Fruit fly (Drosophila melanogaster) whole organism, embryonic: Measurements from ENCODE around the gene AnxB9.
A peak's percentile ranks its signal among the peaks of the same experiment; 100 is the strongest.

Source experiments
- ATbp ChIP-seq: fragments of 200-800 bp; sonication (Bioruptor generic); optimal IDR thresholded peaks from 2 replicates; lab custom pipeline; 2017; ENCODE audit warnings: missing biosample characterization, mild to moderate bottlenecking, missing genetic modification characterization, missing genetic modification reagents
- CG10274 ChIP-seq: fragments of 200-800 bp; sonication (Bioruptor generic); optimal IDR thresholded peaks from 3 replicates; lab custom pipeline; 2017; ENCODE audit warnings: missing biosample characterization, mild to moderate bottlenecking, missing genetic modification characterization
- CG10462 ChIP-seq: fragments of 200-800 bp; sonication (Bioruptor generic); optimal IDR thresholded peaks from 2 replicates; lab custom pipeline; 2016; ENCODE audit warnings: missing biosample characterization, missing genetic modification characterization
- CG12391 ChIP-seq: fragments of 200-800 bp; sonication (Bioruptor generic); optimal IDR thresholded peaks from 3 replicates; lab custom pipeline; 2018; ENCODE audit warnings: missing biosample characterization, mild to moderate bottlenecking, missing genetic modification characterization, moderate library complexity
- CG12744 ChIP-seq: fragments of 200-800 bp; sonication (Bioruptor generic); optimal IDR thresholded peaks from 2 replicates; lab custom pipeline; 2016; ENCODE audit warnings: missing biosample characterization, missing genetic modification characterization
- CG1602 ChIP-seq: fragments of 200-800 bp; sonication (Bioruptor generic); optimal IDR thresholded peaks from 3 replicates; lab custom pipeline; 2016; ENCODE audit warnings: missing biosample characterization, missing genetic modification characterization
- CG33213 ChIP-seq: fragments of 200-800 bp; sonication (Bioruptor generic); optimal IDR thresholded peaks from 3 replicates; lab custom pipeline; 2016; ENCODE audit warnings: missing biosample characterization, missing genetic modification characterization
- CG33557 ChIP-seq: fragments of 200-800 bp; sonication (Bioruptor generic); optimal IDR thresholded peaks from 2 replicates; lab custom pipeline; 2019; ENCODE audit warnings: missing biosample characterization, mild to moderate bottlenecking, missing genetic modification characterization, moderate library complexity
- CG34422 ChIP-seq: fragments of 200-800 bp; sonication (Bioruptor generic); IDR thresholded peaks from 3 replicates; pipeline ENCODE4 v1.3.6; 2022; ENCODE audit warnings: missing biosample characterization, missing genetic modification characterization
- CG3847 ChIP-seq: fragments of 200-800 bp; sonication (Bioruptor generic); IDR thresholded peaks from 2 replicates; pipeline ENCODE4 v1.3.6; 2022; ENCODE audit warnings: missing biosample characterization, missing genetic modification characterization
- CG4328 ChIP-seq: fragments of 200-800 bp; sonication (Bioruptor generic); optimal IDR thresholded peaks from 3 replicates; lab custom pipeline; 2017; ENCODE audit warnings: missing biosample characterization, missing genetic modification reagents, missing genetic modification characterization
- CG43689 ChIP-seq: fragments of 200-800 bp; sonication (Bioruptor generic); IDR thresholded peaks from 2 replicates; pipeline ENCODE4 v1.3.6; 2022; ENCODE audit warnings: missing biosample characterization, missing genetic modification characterization
- CG5180 ChIP-seq: fragments of 200-800 bp; sonication (Bioruptor generic); optimal IDR thresholded peaks from 3 replicates; lab custom pipeline; 2017; ENCODE audit warnings: missing biosample characterization, missing genetic modification characterization, mild to moderate bottlenecking, moderate library complexity, missing genetic modification reagents
- CG7556 ChIP-seq: fragments of 200-800 bp; sonication (Bioruptor generic); optimal IDR thresholded peaks from 2 replicates; lab custom pipeline; 2017; ENCODE audit warnings: missing biosample characterization, mild to moderate bottlenecking, missing genetic modification characterization
- CG8765 ChIP-seq: fragments of 200-800 bp; sonication (Bioruptor generic); IDR thresholded peaks from 2 replicates; pipeline ENCODE4 v1.3.6; 2022; ENCODE audit warnings: missing biosample characterization, missing genetic modification characterization
- CG9437 ChIP-seq: fragments of 200-800 bp; sonication (Bioruptor generic); optimal IDR thresholded peaks from 2 replicates; lab custom pipeline; 2018; ENCODE audit warnings: missing biosample characterization, mild to moderate bottlenecking, missing genetic modification characterization
- CHES-1-like ChIP-seq: fragments of 200-800 bp; sonication (Bioruptor generic); optimal IDR thresholded peaks from 2 replicates; lab custom pipeline; 2016; ENCODE audit warnings: missing biosample characterization, missing genetic modification characterization
- D19A ChIP-seq: fragments of 200-800 bp; optimal IDR thresholded peaks from 3 replicates; lab custom pipeline; 2019; ENCODE audit warnings: missing biosample characterization, mild to moderate bottlenecking, missing genetic modification characterization, moderate library complexity
- GATAe ChIP-seq: fragments of 200-800 bp; sonication (Bioruptor generic); conservative IDR thresholded peaks from 2 replicates; pipeline ENCODE4 v1.3.6; 2022; ENCODE audit warnings: missing biosample characterization, missing genetic modification characterization
- HLHmδ ChIP-seq: fragments of 200-800 bp; sonication (Bioruptor generic); optimal IDR thresholded peaks from 2 replicates; lab custom pipeline; 2018; ENCODE audit warnings: missing biosample characterization, mild to moderate bottlenecking, missing genetic modification characterization, moderate library complexity
- Kr ChIP-seq: fragments of 200-800 bp; sonication (Bioruptor generic); optimal IDR thresholded peaks from 2 replicates; lab custom pipeline; 2017; ENCODE audit warnings: missing biosample characterization, mild to moderate bottlenecking, missing genetic modification characterization
- Lim3 ChIP-seq: fragments of 200-800 bp; sonication (Bioruptor generic); IDR thresholded peaks from 2 replicates; pipeline ENCODE4 v1.3.6; 2022; ENCODE audit warnings: missing biosample characterization, missing genetic modification characterization
- Oli ChIP-seq: fragments of 200-800 bp; sonication (Bioruptor generic); optimal IDR thresholded peaks from 2 replicates; lab custom pipeline; 2018; ENCODE audit warnings: missing biosample characterization, mild to moderate bottlenecking, missing genetic modification characterization, moderate library complexity
- Pdp1 ChIP-seq, 2 experiments: fragments of 200-800 bp; sonication (Bioruptor generic); optimal IDR thresholded peaks; 3 replicates each; lab custom pipeline; 2016; ENCODE audit warnings: missing biosample characterization in 2 of 2, missing genetic modification characterization in 2 of 2, mild to moderate bottlenecking in 1 of 2, moderate library complexity in 1 of 2
- Scr ChIP-seq: fragments of 200-800 bp; sonication (Bioruptor generic); IDR thresholded peaks from 2 replicates; pipeline ENCODE4 v1.3.6; 2022; ENCODE audit warnings: missing biosample characterization, missing genetic modification characterization; ENCODE audit not compliant: partially characterized antibody
- Side ChIP-seq: fragments of 200-800 bp; sonication (Bioruptor generic); optimal IDR thresholded peaks from 2 replicates; lab custom pipeline; 2016; ENCODE audit warnings: missing biosample characterization, missing genetic modification characterization
- Sin3A ChIP-seq: fragments of >200 bp; optimal IDR thresholded peaks from 2 replicates; lab custom pipeline; 2018
- Sox102F ChIP-seq: fragments of 200-800 bp; sonication (Bioruptor generic); optimal IDR thresholded peaks from 2 replicates; lab custom pipeline; 2018; ENCODE audit warnings: missing biosample characterization, mild to moderate bottlenecking, missing genetic modification characterization, moderate library complexity
- aop ChIP-seq: fragments of 200-800 bp; sonication (Bioruptor generic); IDR thresholded peaks from 2 replicates; pipeline ENCODE4 v1.3.6; 2022; ENCODE audit warnings: missing biosample characterization, missing genetic modification characterization
- dmrt11E ChIP-seq: fragments of 200-800 bp; sonication (Bioruptor generic); optimal IDR thresholded peaks from 3 replicates; lab custom pipeline; 2018; ENCODE audit warnings: missing biosample characterization, mild to moderate bottlenecking, missing genetic modification characterization, moderate library complexity
- dpn ChIP-seq, 2 experiments: fragments of 200-800 bp; sonication (Bioruptor generic); optimal IDR thresholded peaks; 3 replicates each; lab custom pipeline; 2016; ENCODE audit warnings: missing biosample characterization in 2 of 2, missing genetic modification characterization in 2 of 2
- dysf ChIP-seq: fragments of 200-800 bp; sonication (Bioruptor generic); IDR thresholded peaks from 3 replicates; pipeline ENCODE4 v1.3.6; 2022; ENCODE audit warnings: missing biosample characterization, missing genetic modification characterization
- fd102C ChIP-seq: fragments of 200-800 bp; sonication (Bioruptor generic); optimal IDR thresholded peaks from 2 replicates; lab custom pipeline; 2018; ENCODE audit warnings: missing biosample characterization, mild to moderate bottlenecking, missing genetic modification characterization, moderate library complexity
- fd3F ChIP-seq: fragments of 200-800 bp; sonication (Bioruptor generic); optimal IDR thresholded peaks from 2 replicates; lab custom pipeline; 2018; ENCODE audit warnings: missing biosample characterization, mild to moderate bottlenecking, missing genetic modification characterization, moderate library complexity
- fd96Cb ChIP-seq: fragments of 200-800 bp; sonication (Bioruptor generic); optimal IDR thresholded peaks from 2 replicates; lab custom pipeline; 2018; ENCODE audit warnings: missing biosample characterization, mild to moderate bottlenecking, missing genetic modification characterization, moderate library complexity
- hbn ChIP-seq: fragments of 200-800 bp; sonication (Bioruptor generic); IDR thresholded peaks from 2 replicates; pipeline ENCODE4 v1.3.6; 2022; ENCODE audit warnings: missing biosample characterization, missing genetic modification characterization; ENCODE audit not compliant: partially characterized antibody
- ind ChIP-seq: fragments of 200-800 bp; sonication (Bioruptor generic); optimal IDR thresholded peaks from 3 replicates; lab custom pipeline; 2016; ENCODE audit warnings: missing biosample characterization, missing genetic modification characterization
- jumu ChIP-seq: fragments of 200-800 bp; sonication (Bioruptor generic); optimal IDR thresholded peaks from 3 replicates; lab custom pipeline; 2016; ENCODE audit warnings: missing biosample characterization, missing genetic modification characterization
- kah ChIP-seq: fragments of 200-800 bp; sonication (Bioruptor generic); optimal IDR thresholded peaks from 2 replicates; lab custom pipeline; 2018; ENCODE audit warnings: missing biosample characterization, mild to moderate bottlenecking, missing genetic modification characterization
- lbe ChIP-seq: fragments of 200-800 bp; sonication (Bioruptor generic); optimal IDR thresholded peaks from 2 replicates; lab custom pipeline; 2016; ENCODE audit warnings: missing biosample characterization, mild to moderate bottlenecking, missing genetic modification characterization
- nmo ChIP-seq: fragments of 200-800 bp; sonication (Bioruptor generic); optimal IDR thresholded peaks from 2 replicates; lab custom pipeline; 2018; ENCODE audit warnings: missing biosample characterization, mild to moderate bottlenecking, missing genetic modification characterization, moderate library complexity
- prd ChIP-seq, 3 experiments: fragments of >200 bp in 2 of 3; fragments of 200-800 bp in 1 of 3; sonication (Bioruptor generic) in 1 of 3; optimal IDR thresholded peaks in 2 of 3; IDR thresholded peaks in 1 of 3; 2 replicates in 2 of 3; 3 replicates in 1 of 3; pipeline versions ENCODE4 v1.3.6 to Lab custom; 2017 to 2022; ENCODE audit warnings: missing biosample characterization in 1 of 3, missing genetic modification characterization in 1 of 3
- pzg ChIP-seq: fragments of 200-800 bp; sonication (Bioruptor generic); optimal IDR thresholded peaks from 3 replicates; lab custom pipeline; 2018; ENCODE audit warnings: missing biosample characterization, mild to moderate bottlenecking, missing genetic modification characterization, moderate library complexity
- rib ChIP-seq: fragments of 200-800 bp; sonication (Bioruptor generic); IDR thresholded peaks from 2 replicates; pipeline ENCODE4 v1.3.6; 2022; ENCODE audit warnings: missing biosample characterization, missing genetic modification characterization
- sisA ChIP-seq: fragments of 200-800 bp; sonication (Bioruptor generic); IDR thresholded peaks from 2 replicates; pipeline ENCODE4 v1.3.6; 2022; ENCODE audit warnings: missing biosample characterization, missing genetic modification characterization
- sob ChIP-seq: fragments of 200-800 bp; sonication (Bioruptor generic); IDR thresholded peaks from 2 replicates; pipeline ENCODE4 v1.3.6; 2022; ENCODE audit warnings: missing biosample characterization, missing genetic modification characterization
- tgo ChIP-seq: fragments of 200-800 bp; sonication (Bioruptor generic); IDR thresholded peaks from 3 replicates; pipeline ENCODE4 v1.3.6; 2022; ENCODE audit warnings: missing biosample characterization, missing genetic modification characterization
- zfh1 ChIP-seq: fragments of 200-800 bp; sonication (Bioruptor generic); IDR thresholded peaks from 3 replicates; pipeline ENCODE4 v1.3.6; 2022; ENCODE audit warnings: missing biosample characterization, missing genetic modification characterization

AnxB9 gene

DNA sequence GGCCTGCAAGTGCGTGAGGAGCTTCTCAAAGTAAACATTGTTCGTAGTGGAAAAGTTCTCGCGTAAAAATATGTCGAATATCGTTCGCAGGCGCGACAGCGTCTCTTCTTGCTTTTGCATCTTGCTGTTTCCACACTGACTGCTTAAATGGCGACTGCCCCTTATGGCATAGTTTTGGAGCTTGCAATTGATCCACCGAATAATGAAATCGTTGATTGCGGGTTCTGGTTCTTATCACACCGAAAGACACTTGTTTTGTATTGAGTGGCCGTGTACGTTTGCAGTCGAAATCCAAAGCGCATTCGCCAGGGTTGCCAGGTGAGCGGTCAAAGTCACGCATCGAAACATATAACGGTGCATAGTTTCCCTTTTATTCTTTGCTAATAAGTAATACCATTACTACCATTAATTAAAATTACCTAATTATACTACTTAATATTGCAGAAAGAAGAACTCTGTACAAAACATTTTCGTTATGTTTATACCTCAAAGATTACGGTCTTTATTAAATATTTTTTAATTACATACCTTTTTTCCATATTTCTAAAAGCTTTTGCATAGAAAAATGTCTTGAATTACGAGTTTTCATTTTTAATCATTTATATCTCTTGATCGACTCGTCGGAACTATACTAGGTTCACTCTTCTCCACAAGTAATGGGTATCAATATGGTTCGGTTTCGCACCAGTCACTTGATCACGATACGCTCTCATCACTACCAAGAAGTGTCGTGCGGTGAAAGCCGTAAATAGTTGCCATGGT lies 36.6 kb downstream of the AnxB9 start, which contains the start of the genes CG7044 and Tbc1d22 (continued):
- peak; percentile 69 for TF ChIP-seq CG12391 (tag; lab: Kevin White, UChicago)
- no peak for TF ChIP-seq sob (GFP tag; lab: Robert Waterston, UW)
- no peak for TF ChIP-seq CG33213 (GFP tag; lab: Kevin White, UChicago)
- TF ChIP-seq nmo (GFP tag; lab: Kevin White, UChicago) = peak; percentile 77
- TF ChIP-seq dpn (GFP tag; optimal IDR thresholded peaks at IDR 0.05; lab: Kevin White, UChicago) = peak; percentile 38 to 70
- TF ChIP-seq lbe (GFP tag; lab: Kevin White, UChicago) = no peak
- TF ChIP-seq fd96Cb (tag; lab: Kevin White, UChicago) = no peak
- TF ChIP-seq Side (GFP tag; lab: Kevin White, UChicago) = no peak
- no peak for TF ChIP-seq CG4328
- TF ChIP-seq tgo (GFP tag; lab: Robert Waterston, UW) = peak; percentile 28; the same call in 2 of the 3 replicates
- no peak for TF ChIP-seq HLHmδ (GFP tag; lab: Kevin White, UChicago)
- TF ChIP-seq pzg (GFP tag; lab: Kevin White, UChicago) = peak; percentile 21
- TF ChIP-seq CG43689 (GFP tag; lab: Robert Waterston, UW) = no peak
- TF ChIP-seq CG8765 (GFP tag; lab: Robert Waterston, UW) = no peak
- peak; percentile 69 for TF ChIP-seq Sin3A (lab: Kevin White, UChicago)
- no peak for TF ChIP-seq rib (GFP tag; lab: Robert Waterston, UW)
- peak; percentile 60 for TF ChIP-seq CG7556 (GFP tag; lab: Kevin White, UChicago)
- peak; percentile 61 for TF ChIP-seq dysf (GFP tag; lab: Robert Waterston, UW)
- peak; percentile 54; the same call in 1 of the 2 replicates for TF ChIP-seq sisA (GFP tag; lab: Robert Waterston, UW)
- TF ChIP-seq Lim3 (GFP tag; lab: Robert Waterston, UW) = no peak
- TF ChIP-seq Kr (GFP tag; lab: Kevin White, UChicago) = no peak
- TF ChIP-seq ATbp = no peak
- peak; percentile 6 for TF ChIP-seq fd3F
- TF ChIP-seq Pdp1 (GFP tag; optimal IDR thresholded peaks at IDR 0.05; lab: Kevin White, UChicago) = peak; percentile 13 to 33
- peak; percentile 1 for TF ChIP-seq CG10462 (GFP tag; lab: Kevin White, UChicago)
- peak; percentile 48 for TF ChIP-seq ind (GFP tag; lab: Kevin White, UChicago)
- 0 out of 3 replicates have a peak, but pooled peaks have one; percentile 28 for TF ChIP-seq zfh1
- no peak; the same call in 2 of the 3 replicates for TF ChIP-seq CG34422 (GFP tag; lab: Robert Waterston, UW)
- peak; percentile 19 for TF ChIP-seq CG33557 (GFP tag; lab: Kevin White, UChicago)
- peak; percentile 39 for TF ChIP-seq Scr (GFP tag; lab: Robert Waterston, UW)
- TF ChIP-seq jumu = peak; percentile 36
- peak; percentile 36; the same call in 1 of the 2 replicates for TF ChIP-seq CG3847 (GFP tag; lab: Robert Waterston, UW)
- TF ChIP-seq Oli (tag; lab: Kevin White, UChicago) = peak; percentile 51
- TF ChIP-seq CG5180 = no peak
- TF ChIP-seq aop (GFP tag; lab: Robert Waterston, UW) = no peak
- TF ChIP-seq CG1602 = peak; percentile 58
- 0 out of 2 replicates have a peak, but pooled peaks have one; percentile 13 for TF ChIP-seq hbn
- TF ChIP-seq fd102C (GFP tag; lab: Kevin White, UChicago) = no peak
- TF ChIP-seq CG9437 (GFP tag; lab: Kevin White, UChicago) = peak; percentile 51
- TF ChIP-seq D19A (tag; lab: Kevin White, UChicago) = no peak
- peak; percentile 3 for TF ChIP-seq CHES-1-like (GFP tag; lab: Kevin White, UChicago)
- TF ChIP-seq GATAe (GFP tag; lab: Robert Waterston, UW) = no peak
- TF ChIP-seq CG12744 = peak; percentile 29
- TF ChIP-seq CG10274 (GFP tag; lab: Kevin White, UChicago) = no peak
- TF ChIP-seq Sox102F (GFP tag; lab: Kevin White, UChicago) = no peak
- peak; percentile 62 for TF ChIP-seq dmrt11E (tag; lab: Kevin White, UChicago)
- no peak for TF ChIP-seq prd (optimal IDR thresholded peaks at IDR 0.05; lab: Kevin White, UChicago)
- TF ChIP-seq prd (GFP tag; IDR thresholded peaks at IDR 0.05; lab: Robert Waterston, UW) = peak; percentile 57; the same call in 2 of the 3 replicates
- TF ChIP-seq kah (GFP tag; lab: Kevin White, UChicago) = peak; percentile 88
